Fruit fly (Drosophila melanogaster) whole organism, adult: ENCODE data around the gene Gmap.

ENCODE experiments used
- CG11617 ChIP-seq: fragments of 200-800 bp; sonication (Bioruptor generic); optimal IDR thresholded peaks from 2 replicates; lab custom pipeline; 2017; ENCODE audit warnings: mild to moderate bottlenecking, missing biosample characterization, missing genetic modification reagents, missing genetic modification characterization
- CG12768 ChIP-seq: fragments of 200-800 bp; sonication (Bioruptor generic); optimal IDR thresholded peaks from 2 replicates; lab custom pipeline; 2017; ENCODE audit warnings: missing biosample characterization, missing genetic modification characterization, mild to moderate bottlenecking, moderate library complexity, missing genetic modification reagents
- CG14711 ChIP-seq: fragments of 200-800 bp; sonication (Bioruptor generic); optimal IDR thresholded peaks from 2 replicates; lab custom pipeline; 2018; ENCODE audit warnings: missing biosample characterization, mild to moderate bottlenecking, missing genetic modification characterization, moderate library complexity
- CG1620 ChIP-seq: fragments of 200-800 bp; sonication (Bioruptor generic); optimal IDR thresholded peaks from 2 replicates; lab custom pipeline; 2016; ENCODE audit warnings: missing biosample characterization, missing genetic modification characterization
- CG33017 ChIP-seq: fragments of 200-800 bp; sonication (Bioruptor generic); optimal IDR thresholded peaks from 2 replicates; lab custom pipeline; 2018; ENCODE audit warnings: missing biosample characterization, mild to moderate bottlenecking, missing genetic modification characterization, moderate library complexity
- CG5204 ChIP-seq: fragments of 200-800 bp; sonication (Bioruptor generic); optimal IDR thresholded peaks from 2 replicates; lab custom pipeline; 2016; ENCODE audit warnings: missing biosample characterization, missing genetic modification characterization
- CG7045 ChIP-seq: fragments of 200-800 bp; sonication (Bioruptor generic); optimal IDR thresholded peaks from 2 replicates; lab custom pipeline; 2017; ENCODE audit warnings: missing biosample characterization, mild to moderate bottlenecking, missing genetic modification characterization
- CG7101 ChIP-seq: fragments of 200-800 bp; sonication (Bioruptor generic); optimal IDR thresholded peaks from 2 replicates; lab custom pipeline; 2018; ENCODE audit warnings: missing biosample characterization, mild to moderate bottlenecking, missing genetic modification characterization, moderate library complexity
- Clk ChIP-seq: fragments of 200-800 bp; sonication (Bioruptor generic); optimal IDR thresholded peaks from 2 replicates; lab custom pipeline; 2017; ENCODE audit warnings: missing biosample characterization, missing genetic modification characterization
- Crg-1 ChIP-seq: fragments of 200-800 bp; sonication (Bioruptor generic); optimal IDR thresholded peaks from 2 replicates; lab custom pipeline; 2016; ENCODE audit warnings: missing biosample characterization, missing genetic modification characterization
- Hr96 ChIP-seq: fragments of 200-800 bp; sonication (Bioruptor generic); optimal IDR thresholded peaks from 2 replicates; lab custom pipeline; 2016; ENCODE audit warnings: missing biosample characterization, missing genetic modification characterization
- Mnt ChIP-seq: fragments of 200-800 bp; sonication (Bioruptor generic); optimal IDR thresholded peaks from 2 replicates; lab custom pipeline; 2016; ENCODE audit warnings: missing biosample characterization, mild to moderate bottlenecking, missing genetic modification characterization
- bab1 ChIP-seq: fragments of 200-800 bp; sonication (Bioruptor generic); optimal IDR thresholded peaks from 3 replicates; lab custom pipeline; 2019; ENCODE audit warnings: missing biosample characterization, mild to moderate bottlenecking, missing genetic modification characterization, moderate library complexity
- cic ChIP-seq: fragments of 200-800 bp; sonication (Bioruptor generic); optimal IDR thresholded peaks from 2 replicates; lab custom pipeline; 2017; ENCODE audit warnings: missing biosample characterization, mild to moderate bottlenecking, missing genetic modification characterization, moderate library complexity
- cnc ChIP-seq, 2 experiments: fragments of >200 bp; optimal IDR thresholded peaks; 2 replicates each; lab custom pipeline; 2017
- kay ChIP-seq: fragments of 200-800 bp; sonication (Bioruptor generic); peaks from one replicate; lab custom pipeline; 2016; ENCODE audit warnings: missing biosample characterization, missing genetic modification characterization, borderline replicate concordance
- ovo ChIP-seq: fragments of 200-800 bp; sonication (Bioruptor generic); optimal IDR thresholded peaks from 2 replicates; lab custom pipeline; 2016; ENCODE audit warnings: missing biosample characterization, missing genetic modification characterization
- pad ChIP-seq: fragments of 200-800 bp; sonication (Bioruptor generic); optimal IDR thresholded peaks from 3 replicates; lab custom pipeline; 2017; ENCODE audit warnings: missing biosample characterization, missing genetic modification characterization, mild to moderate bottlenecking, moderate library complexity, missing genetic modification reagents
- tj ChIP-seq: fragments of 200-800 bp; sonication (Bioruptor generic); optimal IDR thresholded peaks from 3 replicates; lab custom pipeline; 2017; ENCODE audit warnings: missing biosample characterization, mild to moderate bottlenecking, missing genetic modification characterization, moderate library complexity
- toe ChIP-seq: fragments of 200-800 bp; sonication (Bioruptor generic); optimal IDR thresholded peaks from 2 replicates; lab custom pipeline; 2016; ENCODE audit warnings: missing biosample characterization, missing genetic modification characterization

Gmap gene

DNA sequence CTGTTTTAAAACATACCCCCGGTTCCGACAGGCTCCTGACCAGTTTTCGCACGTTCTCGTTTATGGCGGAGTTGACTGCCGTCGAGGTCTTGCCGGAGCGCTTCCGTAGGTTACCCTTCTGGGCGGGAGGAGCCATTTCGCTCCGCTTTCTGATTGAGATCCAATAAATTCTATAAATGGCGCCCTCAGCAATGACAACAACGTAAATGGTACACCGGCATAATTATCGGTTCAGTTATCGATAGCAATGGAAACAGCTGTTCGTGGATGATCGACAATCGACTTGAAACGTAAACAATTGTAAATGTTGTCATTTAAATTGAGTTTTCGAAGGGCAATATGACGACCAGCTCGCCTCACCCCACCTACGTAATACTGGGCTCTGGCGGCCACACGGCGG lies 14.8 kb upstream of the Gmap start, which contains the start of the genes Grip128 and Alg14:
Grip128 (minus strand) TSS at position 216 of the 400 bp plus-strand sequence.
Alg14 (plus strand) TSS at position 261 of the 400 bp plus-strand sequence.
- TF ChIP-seq CG1620, result no peak
- TF ChIP-seq cic (GFP tag; lab: Kevin White, UChicago), result no peak
- no peak for TF ChIP-seq Mnt (GFP tag; lab: Kevin White, UChicago)
- TF ChIP-seq Hr96, result no peak
- no peak for TF ChIP-seq CG14711 (tag; lab: Kevin White, UChicago)
- TF ChIP-seq Clk (GFP tag; lab: Kevin White, UChicago), result no peak
- no peak for TF ChIP-seq CG5204 (GFP tag; lab: Kevin White, UChicago)
- TF ChIP-seq tj, result no peak
- TF ChIP-seq CG7101, result no peak
- TF ChIP-seq CG7045 (GFP tag; lab: Kevin White, UChicago), result no peak

DNA sequence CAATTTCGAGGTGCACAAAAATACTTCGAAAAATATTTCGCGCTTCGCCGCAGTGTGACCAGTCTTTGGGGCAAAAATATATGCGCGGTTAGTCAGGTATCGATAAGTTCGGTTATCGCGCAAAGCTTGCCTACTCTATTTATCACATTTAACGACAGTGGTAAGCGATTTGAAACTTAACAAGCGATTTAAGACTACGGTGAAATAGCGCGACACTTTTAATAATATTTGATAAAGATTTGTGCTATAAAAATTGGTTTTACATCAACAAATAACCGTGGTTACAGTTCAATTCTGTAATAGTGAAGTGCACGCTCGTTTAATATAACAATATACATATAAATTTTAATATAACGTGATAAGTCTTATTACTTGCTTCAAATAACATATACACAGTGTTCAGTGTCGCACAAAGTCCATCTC lies 11.3 kb upstream of the Gmap start, which contains the start of gene mh:
mh (minus strand) TSS at position 34 of the 423 bp plus-strand sequence.
- TF ChIP-seq pad (GFP tag; lab: Kevin White, UChicago), result no peak
- peak; percentile 8 for TF ChIP-seq bab1 (GFP tag; lab: Kevin White, UChicago)

DNA sequence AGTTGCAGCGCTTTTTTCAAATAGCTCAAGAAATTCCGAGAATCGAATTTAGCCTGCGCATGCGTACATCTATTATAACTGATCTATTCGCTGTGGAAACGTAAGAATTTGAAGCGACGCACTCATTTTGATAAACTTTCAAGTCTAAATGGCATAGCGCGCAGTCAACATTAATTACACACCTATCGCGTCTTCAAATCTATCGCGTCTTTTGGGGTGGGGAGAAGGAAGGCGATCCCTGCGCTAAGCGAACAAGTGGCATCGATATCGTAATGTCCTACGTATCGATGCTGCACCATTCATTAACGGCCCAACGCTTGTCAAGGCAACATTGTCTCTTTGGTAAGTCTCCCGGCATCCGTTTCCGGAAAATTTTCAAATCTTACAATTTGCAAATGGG lies 10.9 kb upstream of the Gmap start, which contains the start of gene CG6324:
CG6324 (plus strand) TSS at position 301 of the 400 bp plus-strand sequence.
- TF ChIP-seq cnc (optimal IDR thresholded peaks at IDR 0.05; lab: Kevin White, UChicago), result no peak
- TF ChIP-seq pad (GFP tag; lab: Kevin White, UChicago), result no peak
- no peak for TF ChIP-seq bab1 (GFP tag; lab: Kevin White, UChicago)

DNA sequence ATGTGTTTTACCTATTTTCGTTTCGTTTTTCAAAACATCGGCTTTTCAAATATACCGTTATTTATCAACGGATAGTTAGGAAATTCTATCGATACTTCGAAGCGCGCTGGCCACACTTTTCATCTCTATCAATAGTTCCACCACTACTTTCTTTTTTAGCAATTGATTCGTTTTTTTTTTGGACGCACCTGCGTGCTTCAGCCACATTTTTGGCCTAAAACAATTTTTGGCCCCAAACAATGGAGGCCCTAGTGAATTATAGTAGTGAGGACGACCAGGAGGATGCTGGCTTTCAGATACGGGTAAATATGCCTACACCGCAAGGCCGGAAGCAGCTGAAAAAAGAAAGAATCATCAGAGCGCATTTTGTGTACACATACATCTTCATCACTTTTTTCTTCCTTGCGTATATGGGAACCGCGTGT lies 4.5 kb upstream of the Gmap start, which contains the start of gene CG6340:
CG6340 (plus strand) TSS at position 139 of the 425 bp plus-strand sequence.
- TF ChIP-seq kay, result no peak
- no peak for TF ChIP-seq CG14711 (tag; lab: Kevin White, UChicago)
- no peak for TF ChIP-seq CG11617 (GFP tag; lab: Kevin White, UChicago)
- TF ChIP-seq CG1620, result no peak
- TF ChIP-seq bab1 (GFP tag; lab: Kevin White, UChicago), result peak; percentile 12
- peak; percentile 6 for TF ChIP-seq tj
- peak; percentile 44 for TF ChIP-seq Mnt (GFP tag; lab: Kevin White, UChicago)
- no peak for TF ChIP-seq CG7101
- no peak for TF ChIP-seq ovo (GFP tag; lab: Kevin White, UChicago)

DNA sequence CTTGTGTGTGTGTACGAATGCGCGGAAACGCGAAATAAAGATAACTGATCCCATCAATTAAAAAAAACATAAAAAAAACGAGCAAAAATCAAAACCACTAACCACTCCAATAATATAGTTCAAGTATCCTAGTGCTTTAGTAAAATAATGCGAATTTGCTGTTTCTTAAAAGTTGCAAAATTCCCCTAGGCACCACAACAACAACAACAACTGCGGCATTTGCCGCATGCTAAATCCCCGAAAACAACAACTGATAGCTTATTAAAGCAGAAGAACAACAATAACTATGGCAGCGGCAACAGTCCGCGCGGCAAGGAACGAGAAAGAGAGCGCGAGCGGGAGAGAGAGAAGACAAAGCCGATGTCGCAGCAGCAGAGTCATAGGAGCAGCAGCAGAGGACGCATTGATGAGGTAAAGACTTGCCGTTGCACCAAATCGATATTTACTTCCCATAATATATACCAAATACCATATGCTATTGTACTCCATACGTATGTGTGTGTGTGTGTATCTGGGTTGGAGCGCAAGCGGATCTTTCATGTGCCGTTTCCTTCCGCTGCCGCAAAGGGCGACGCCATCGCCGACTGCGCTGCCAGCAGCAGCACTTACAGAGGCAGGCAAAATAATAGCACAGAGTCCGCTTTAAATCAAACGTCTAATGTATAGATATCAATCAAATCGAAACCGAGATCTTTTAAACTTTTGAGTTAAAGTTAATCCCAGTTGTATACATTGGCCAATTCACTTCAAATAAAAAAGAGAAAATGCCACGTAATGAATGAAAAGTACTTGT lies 3.5 kb upstream of the Gmap start:
- no peak for TF ChIP-seq Crg-1 (GFP tag; lab: Kevin White, UChicago)
- no peak for TF ChIP-seq cnc (optimal IDR thresholded peaks at IDR 0.05; lab: Kevin White, UChicago)
- no peak for TF ChIP-seq kay
- TF ChIP-seq CG33017 (tag; lab: Kevin White, UChicago), result no peak
- no peak for TF ChIP-seq Hr96
- no peak for TF ChIP-seq Mnt (GFP tag; lab: Kevin White, UChicago)
- no peak for TF ChIP-seq pad (GFP tag; lab: Kevin White, UChicago)
- TF ChIP-seq bab1 (GFP tag; lab: Kevin White, UChicago), result no peak
- TF ChIP-seq Clk (GFP tag; lab: Kevin White, UChicago), result no peak
- no peak for TF ChIP-seq CG11617 (GFP tag; lab: Kevin White, UChicago)
- no peak for TF ChIP-seq CG14711 (tag; lab: Kevin White, UChicago)
- no peak for TF ChIP-seq toe (GFP tag; lab: Kevin White, UChicago)
- no peak for TF ChIP-seq CG7045 (GFP tag; lab: Kevin White, UChicago)
- no peak for TF ChIP-seq CG5204 (GFP tag; lab: Kevin White, UChicago)
- TF ChIP-seq ovo (GFP tag; lab: Kevin White, UChicago), result no peak
- TF ChIP-seq tj, result no peak
- no peak for TF ChIP-seq CG1620
- no peak for TF ChIP-seq CG7101

DNA sequence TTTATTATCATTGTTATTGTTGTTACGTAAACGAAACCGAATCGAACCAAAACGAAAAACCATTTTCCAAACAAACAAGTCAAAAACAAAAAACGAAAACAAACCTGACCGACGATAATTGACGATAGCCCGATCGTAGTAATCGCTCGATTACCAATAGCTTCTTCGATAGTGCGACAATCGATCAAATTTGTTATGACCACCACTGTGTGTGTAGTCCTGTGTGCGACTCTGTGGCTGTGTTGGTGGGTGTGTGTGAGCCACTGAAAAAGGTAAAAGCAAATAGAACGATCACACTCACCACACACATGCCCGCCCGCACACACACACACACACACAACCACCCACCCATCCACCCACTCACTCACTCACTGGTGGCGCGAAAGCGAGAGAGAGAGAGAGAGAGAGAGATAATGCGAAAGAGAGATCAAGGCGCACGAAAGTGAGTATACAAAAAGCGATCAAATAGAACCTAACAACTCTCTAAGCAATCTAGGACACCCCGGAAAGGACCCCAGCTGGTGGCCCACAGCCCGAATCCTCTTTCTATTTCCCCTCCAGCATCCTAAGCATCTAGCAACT lies 2.2 kb upstream of the Gmap start:
- TF ChIP-seq tj, result no peak
- no peak for TF ChIP-seq ovo (GFP tag; lab: Kevin White, UChicago)
- no peak for TF ChIP-seq Clk (GFP tag; lab: Kevin White, UChicago)
- TF ChIP-seq CG1620, result no peak

DNA sequence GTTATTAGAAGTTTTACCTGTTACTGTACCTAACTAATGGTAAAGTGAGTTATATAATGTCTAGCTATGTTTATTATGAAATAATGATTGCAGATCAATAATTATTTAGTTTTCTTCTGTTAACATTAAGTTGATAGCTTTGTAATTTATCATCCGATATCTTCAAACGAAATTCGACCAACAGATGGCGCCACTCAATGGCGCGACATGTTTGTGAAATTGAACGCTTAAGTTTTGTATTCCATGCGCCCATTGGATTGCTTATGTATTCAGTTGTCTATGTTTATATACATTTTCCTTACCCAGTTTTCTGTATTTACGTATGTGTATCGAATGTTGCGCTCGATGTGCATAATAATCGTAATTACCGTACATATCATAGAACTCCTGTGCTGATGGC lies 3.8 kb downstream of the Gmap start:
- TF ChIP-seq CG12768 (GFP tag; lab: Kevin White, UChicago), result no peak
- TF ChIP-seq Clk (GFP tag; lab: Kevin White, UChicago), result no peak
